Worm (Caenorhabditis elegans) whole organism, L4/young adult: Measurements from ENCODE around the gene D1014.7.

Experiments
- dao-5 ChIP-seq: sonication (generic microtip); optimal IDR thresholded peaks from 2 replicates; lab custom pipeline; 2016; ENCODE audit warnings: missing genotype, missing genetic modification characterization, moderate library complexity, missing compliant biosample characterization
- him-1 ChIP-seq: sonication (generic microtip); optimal IDR thresholded peaks from 2 replicates; lab custom pipeline; 2016; ENCODE audit warnings: missing genotype, missing genetic modification reagents, missing genetic modification characterization, missing compliant biosample characterization

DNA sequence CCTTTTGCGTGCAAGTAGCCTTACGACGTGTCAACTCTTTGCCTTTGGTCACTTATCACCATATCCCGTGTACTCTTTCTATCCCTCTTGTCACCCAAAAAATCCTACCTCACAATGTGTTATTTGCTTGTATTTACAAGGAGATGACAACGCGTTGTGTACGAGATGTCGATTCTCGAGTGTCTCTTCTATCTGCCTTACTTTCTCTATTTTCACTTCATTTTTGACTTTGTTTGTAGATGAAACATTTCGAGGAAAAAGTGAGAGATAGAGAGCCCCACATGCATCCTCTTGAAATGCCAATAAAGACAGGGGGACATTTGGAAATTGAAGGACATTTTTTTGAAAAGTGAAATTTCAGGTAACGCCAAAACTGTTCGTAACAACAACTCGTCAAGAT lies 7.2 kb upstream of the D1014.7 start:
- no peak for TF ChIP-seq him-1
- no peak for TF ChIP-seq dao-5
